Worm (Caenorhabditis elegans) whole organism, young adult: ENCODE data around the gene tyr-1.

Experiments used
- C17E4.6 ChIP-seq: fragments of 200-800 bp; sonication (Bioruptor generic); IDR thresholded peaks from 2 replicates; pipeline ENCODE4 v1.3.6; 2022; ENCODE audit warnings: missing genetic modification reagents, missing genetic modification characterization, missing compliant biosample characterization
- D2030.7 ChIP-seq: fragments of 200-800 bp; sonication (Bioruptor generic); IDR thresholded peaks from 2 replicates; pipeline ENCODE4 v1.3.6; 2022; ENCODE audit warnings: missing genetic modification reagents, missing genetic modification characterization, missing compliant biosample characterization
- F39B2.1 ChIP-seq: fragments of 200-800 bp; sonication (Bioruptor generic); IDR thresholded peaks from 2 replicates; pipeline ENCODE4 v1.3.6; 2022; ENCODE audit warnings: missing genetic modification reagents, missing genetic modification characterization, missing compliant biosample characterization
- F57C9.4 ChIP-seq: sonication (generic microtip); optimal IDR thresholded peaks from 2 replicates; lab custom pipeline; 2017; ENCODE audit warnings: mild to moderate bottlenecking, missing genetic modification characterization, missing compliant biosample characterization
- K12H6.12 ChIP-seq: fragments of 200-800 bp; sonication (Bioruptor generic); optimal IDR thresholded peaks from 2 replicates; lab custom pipeline; 2018; ENCODE audit warnings: mild to moderate bottlenecking, missing genetic modification characterization, missing compliant biosample characterization
- Y56A3A.18 ChIP-seq: fragments of 200-800 bp; sonication (Bioruptor generic); IDR thresholded peaks from 2 replicates; pipeline ENCODE4 v1.3.6; 2022; ENCODE audit warnings: missing genetic modification reagents, missing genetic modification characterization, missing compliant biosample characterization
- attf-5 ChIP-seq: fragments of 200-800 bp; sonication (Bioruptor generic); optimal IDR thresholded peaks from 2 replicates; lab custom pipeline; 2018; ENCODE audit warnings: mild to moderate bottlenecking, missing genetic modification characterization, missing compliant biosample characterization
- attf-6 ChIP-seq: fragments of 200-800 bp; sonication (Bioruptor generic); IDR thresholded peaks from 2 replicates; pipeline ENCODE4 v1.3.6; 2022; ENCODE audit warnings: missing genetic modification reagents, missing genetic modification characterization, missing compliant biosample characterization
- cebp-2 ChIP-seq: fragments of 200-800 bp; sonication (Bioruptor generic); IDR thresholded peaks from 2 replicates; pipeline ENCODE4 v1.3.6; 2022; ENCODE audit warnings: missing genetic modification characterization, missing compliant biosample characterization
- ceh-40 ChIP-seq: fragments of 200-800 bp; sonication (Bioruptor generic); IDR thresholded peaks from 2 replicates; pipeline ENCODE4 v1.3.6; 2022; ENCODE audit warnings: missing genetic modification characterization, missing compliant biosample characterization
- ceh-79 ChIP-seq: sonication (generic microtip); optimal IDR thresholded peaks from 2 replicates; lab custom pipeline; 2017; ENCODE audit warnings: mild to moderate bottlenecking, missing genetic modification characterization, missing compliant biosample characterization
- him-1 ChIP-seq: sonication (generic microtip); optimal IDR thresholded peaks from 2 replicates; lab custom pipeline; 2016; ENCODE audit warnings: missing genotype, missing genetic modification reagents, missing genetic modification characterization, missing compliant biosample characterization
- hlh-26 ChIP-seq: fragments of 200-800 bp; sonication (Bioruptor generic); conservative IDR thresholded peaks from 2 replicates; pipeline ENCODE4 v1.3.6; 2022; ENCODE audit warnings: missing genetic modification reagents, missing genetic modification characterization, missing compliant biosample characterization
- hmg-1.2 ChIP-seq: fragments of 200-800 bp; sonication (Bioruptor generic); IDR thresholded peaks from 2 replicates; pipeline ENCODE4 v1.3.6; 2022; ENCODE audit warnings: missing genetic modification reagents, missing genetic modification characterization, missing compliant biosample characterization
- hsf-1 ChIP-seq: fragments of 200-800 bp; sonication (Bioruptor generic); IDR thresholded peaks from 2 replicates; pipeline ENCODE4 v1.3.6; 2022; ENCODE audit warnings: missing genetic modification reagents, missing genetic modification characterization, missing compliant biosample characterization
- lag-1 ChIP-seq: fragments of 200-800 bp; sonication (Bioruptor generic); IDR thresholded peaks from 2 replicates; pipeline ENCODE4 v1.3.6; 2022; ENCODE audit warnings: missing genetic modification reagents, missing genetic modification characterization, missing compliant biosample characterization
- lsl-1 ChIP-seq: fragments of 200-800 bp; sonication (Bioruptor generic); optimal IDR thresholded peaks from 2 replicates; lab custom pipeline; 2018; ENCODE audit warnings: mild to moderate bottlenecking, missing genetic modification characterization, moderate library complexity, missing compliant biosample characterization
- madf-3 ChIP-seq: fragments of 200-800 bp; sonication (Bioruptor generic); IDR thresholded peaks from 2 replicates; pipeline ENCODE4 v1.3.6; 2022; ENCODE audit warnings: missing genetic modification reagents, missing genetic modification characterization, missing compliant biosample characterization
- mxl-1 ChIP-seq: sonication (generic microtip); optimal IDR thresholded peaks from 2 replicates; lab custom pipeline; 2016; ENCODE audit warnings: missing genetic modification characterization, missing compliant biosample characterization
- nfya-1 ChIP-seq: sonication (generic microtip); optimal IDR thresholded peaks from 2 replicates; lab custom pipeline; 2017; ENCODE audit warnings: antibody characterized with exemption, missing compliant biosample characterization, missing genetic modification characterization, borderline replicate concordance; ENCODE audit not compliant: insufficient read depth
- nfyb-1 ChIP-seq: fragments of 200-800 bp; sonication (Bioruptor generic); IDR thresholded peaks from 2 replicates; pipeline ENCODE4 v1.3.6; 2022; ENCODE audit warnings: missing genetic modification reagents, missing genetic modification characterization, missing compliant biosample characterization
- sdz-38 ChIP-seq: sonication (generic microtip); optimal IDR thresholded peaks from 2 replicates; lab custom pipeline; 2016; ENCODE audit warnings: missing genotype, missing genetic modification characterization, missing compliant biosample characterization
- snpc-1.1 ChIP-seq: sonication (generic microtip); optimal IDR thresholded peaks from 2 replicates; lab custom pipeline; 2017; ENCODE audit warnings: missing genetic modification characterization, mild to moderate bottlenecking, missing compliant biosample characterization, antibody characterized with exemption, moderate library complexity, missing genotype, missing genetic modification reagents; ENCODE audit not compliant: insufficient read depth
- somi-1 ChIP-seq: fragments of 200-800 bp; sonication (Bioruptor generic); optimal IDR thresholded peaks from 2 replicates; lab custom pipeline; 2018; ENCODE audit warnings: mild to moderate bottlenecking, missing genetic modification characterization, missing compliant biosample characterization
- tbx-9 ChIP-seq: sonication (generic microtip); optimal IDR thresholded peaks from 2 replicates; lab custom pipeline; 2016; ENCODE audit warnings: borderline replicate concordance, missing genetic modification characterization, inconsistent platforms, missing compliant biosample characterization
- xnd-1 ChIP-seq: sonication (generic microtip); optimal IDR thresholded peaks from 2 replicates; lab custom pipeline; 2016; ENCODE audit warnings: missing genotype, missing genetic modification reagents, missing genetic modification characterization, missing compliant biosample characterization
- ztf-18 ChIP-seq: sonication (generic microtip); optimal IDR thresholded peaks from 2 replicates; lab custom pipeline; 2016; ENCODE audit warnings: missing genotype, mild to moderate bottlenecking, missing genetic modification characterization, missing compliant biosample characterization
- ztf-22 ChIP-seq: fragments of 200-800 bp; sonication (Bioruptor generic); optimal IDR thresholded peaks from 2 replicates; lab custom pipeline; 2018; ENCODE audit warnings: mild to moderate bottlenecking, missing genetic modification characterization, moderate library complexity, missing compliant biosample characterization
- ztf-28 ChIP-seq: fragments of 200-800 bp; sonication (Bioruptor generic); IDR thresholded peaks from 2 replicates; pipeline ENCODE4 v1.3.6; 2022; ENCODE audit warnings: missing genetic modification reagents, missing genetic modification characterization, missing compliant biosample characterization

Gene tyr-1

DNA sequence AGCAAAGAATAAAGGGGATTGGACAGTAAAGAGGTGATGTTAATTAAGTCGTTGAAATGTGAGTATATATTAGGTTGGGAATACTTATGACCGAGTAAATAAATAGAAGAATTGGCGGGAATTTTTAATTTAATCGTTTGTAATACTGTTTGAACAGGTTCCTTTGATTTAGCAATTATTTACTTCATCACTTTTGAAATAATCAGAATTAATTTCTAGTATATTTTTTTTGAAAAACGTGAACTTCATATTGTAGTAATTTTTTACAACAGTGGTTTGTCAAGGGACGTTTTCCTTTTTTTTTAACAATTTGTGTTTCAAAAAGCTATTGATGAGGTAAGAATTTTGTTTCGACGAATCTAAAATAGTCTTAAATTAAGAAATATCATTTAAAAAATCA, 48.6 kb downstream of the tyr-1 start, which contains the start of gene C29E4.17:
TSS of gene C29E4.17 (plus strand) at position 301 of the 400 bp plus-strand sequence.
- no peak for TF ChIP-seq mxl-1 (tag; lab: Kevin White, UChicago)
- TF ChIP-seq sdz-38 (tag; lab: Kevin White, UChicago), result no peak
- no peak for TF ChIP-seq lag-1 (GFP tag; lab: Robert Waterston, UW)
- TF ChIP-seq nfya-1, result no peak
- TF ChIP-seq K12H6.12 (tag; lab: Kevin White, UChicago), result no peak
- no peak for TF ChIP-seq nfyb-1 (GFP tag; lab: Robert Waterston, UW)
- no peak for TF ChIP-seq ceh-79 (tag; lab: Kevin White, UChicago)
- TF ChIP-seq snpc-1.1 (tag; lab: Kevin White, UChicago), result no peak
- no peak for TF ChIP-seq hlh-26
- TF ChIP-seq attf-6 (GFP tag; lab: Robert Waterston, UW), result no peak

- TF ChIP-seq tbx-9 (no peak), him-1 (no peak), sdz-38 (tag; lab: Kevin White, UChicago) (no peak), C17E4.6 (GFP tag; lab: Robert Waterston, UW) (no peak), hsf-1 (GFP tag; lab: Robert Waterston, UW) (no peak), xnd-1 (no peak), madf-3 (GFP tag; lab: Robert Waterston, UW) (no peak), ceh-40 (GFP tag; lab: Robert Waterston, UW) (no peak), cebp-2 (GFP tag; lab: Robert Waterston, UW) (no peak), F39B2.1 (no peak), attf-5 (no peak), Y56A3A.18 (GFP tag; lab: Robert Waterston, UW) (no peak), D2030.7 (GFP tag; lab: Robert Waterston, UW) (no peak), ztf-22 (GFP tag; lab: Kevin White, UChicago) (no peak), lsl-1 (GFP tag; lab: Kevin White, UChicago) (no peak), K12H6.12 (tag; lab: Kevin White, UChicago) (no peak), ztf-28 (GFP tag; lab: Robert Waterston, UW) (no peak), somi-1 (GFP tag; lab: Kevin White, UChicago) (no peak), ztf-18 (tag; lab: Kevin White, UChicago) (no peak), F57C9.4 (no peak)
These were observed 51.2 kb downstream of the tyr-1 start, which contains the start of gene tag-250 for ce11 chrIII:7924821-7925220. tag-250 (minus strand) TSS chrIII:7924921.

DNA sequence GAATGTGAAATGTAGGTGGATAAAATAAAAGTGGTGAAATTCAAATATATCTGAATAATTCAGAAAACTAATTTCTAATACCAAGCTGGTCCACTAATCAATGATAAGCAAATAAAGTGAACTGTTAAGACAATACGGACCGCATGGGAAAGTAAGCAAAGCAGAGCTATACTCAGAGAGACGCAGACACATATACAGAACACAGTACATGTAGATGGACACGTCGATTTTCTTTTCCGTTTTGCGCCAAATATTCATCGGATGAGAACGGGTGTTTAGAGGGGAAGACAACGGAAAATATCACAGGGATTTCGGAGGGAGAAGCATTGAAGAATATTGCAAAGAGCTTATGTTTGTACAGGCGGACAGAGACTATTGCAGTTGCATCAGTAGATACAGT, 52.4 kb downstream of the tyr-1 start:
- TF ChIP-seq hmg-1.2 (peak; percentile 36; the same call in 1 of the 2 replicates), D2030.7 (GFP tag; lab: Robert Waterston, UW) (no peak)
